Fruit fly (Drosophila melanogaster) whole organism, embryonic: ENCODE measurements around the gene CG6569.

Experiments
- Bdp1 ChIP-seq: fragments of 200-800 bp; sonication (Bioruptor generic); optimal IDR thresholded peaks from 3 replicates; lab custom pipeline; 2016; ENCODE audit warnings: missing biosample characterization, missing genetic modification characterization
- CG10147 ChIP-seq: fragments of 200-800 bp; sonication (Bioruptor generic); optimal IDR thresholded peaks from 2 replicates; lab custom pipeline; 2019; ENCODE audit warnings: missing biosample characterization, mild to moderate bottlenecking, missing genetic modification characterization, moderate library complexity
- CG12071 ChIP-seq: fragments of 200-800 bp; sonication (Bioruptor generic); optimal IDR thresholded peaks from 3 replicates; lab custom pipeline; 2018; ENCODE audit warnings: missing biosample characterization, mild to moderate bottlenecking, missing genetic modification characterization
- CG12744 ChIP-seq: fragments of 200-800 bp; sonication (Bioruptor generic); optimal IDR thresholded peaks from 2 replicates; lab custom pipeline; 2016; ENCODE audit warnings: missing biosample characterization, missing genetic modification characterization
- CG13287 ChIP-seq: fragments of 200-800 bp; sonication (Bioruptor generic); IDR thresholded peaks from 2 replicates; pipeline ENCODE4 v1.3.6; 2022; ENCODE audit warnings: missing biosample characterization, missing genetic modification characterization; ENCODE audit not compliant: partially characterized antibody
- CG13296 ChIP-seq: fragments of 200-800 bp; sonication (Bioruptor generic); optimal IDR thresholded peaks from 3 replicates; lab custom pipeline; 2018; ENCODE audit warnings: missing biosample characterization, mild to moderate bottlenecking, missing genetic modification characterization
- CG15269 ChIP-seq: fragments of 200-800 bp; sonication (Bioruptor generic); optimal IDR thresholded peaks from 2 replicates; lab custom pipeline; 2018; ENCODE audit warnings: missing biosample characterization, mild to moderate bottlenecking, missing genetic modification characterization, moderate library complexity
- CG15479 ChIP-seq: fragments of 200-800 bp; sonication (Bioruptor generic); optimal IDR thresholded peaks from 3 replicates; lab custom pipeline; 2019; ENCODE audit warnings: missing biosample characterization, mild to moderate bottlenecking, missing genetic modification characterization, moderate library complexity
- CG16863 ChIP-seq: fragments of 200-800 bp; sonication (Bioruptor generic); optimal IDR thresholded peaks from 3 replicates; lab custom pipeline; 2016; ENCODE audit warnings: missing biosample characterization, missing genetic modification characterization
- CG17829 ChIP-seq: fragments of 200-800 bp; optimal IDR thresholded peaks from 2 replicates; lab custom pipeline; 2019; ENCODE audit warnings: missing biosample characterization, mild to moderate bottlenecking, missing genetic modification characterization, moderate library complexity
- CG18476 ChIP-seq: fragments of 200-800 bp; sonication (Bioruptor generic); optimal IDR thresholded peaks from 2 replicates; lab custom pipeline; 2016; ENCODE audit warnings: missing biosample characterization, mild to moderate bottlenecking, missing genetic modification characterization
- CG2678 ChIP-seq: fragments of 200-800 bp; sonication (Bioruptor generic); optimal IDR thresholded peaks from 3 replicates; lab custom pipeline; 2019; ENCODE audit warnings: missing biosample characterization, mild to moderate bottlenecking, missing genetic modification characterization, moderate library complexity
- CG3163 ChIP-seq: fragments of 200-800 bp; sonication (Bioruptor generic); optimal IDR thresholded peaks from 3 replicates; lab custom pipeline; 2016; ENCODE audit warnings: missing biosample characterization, missing genetic modification characterization
- CG4617 ChIP-seq: fragments of 200-800 bp; sonication (Bioruptor generic); optimal IDR thresholded peaks from 3 replicates; lab custom pipeline; 2016; ENCODE audit warnings: missing biosample characterization, missing genetic modification characterization, borderline replicate concordance
- CG6689 ChIP-seq: fragments of 200-800 bp; sonication (Bioruptor generic); IDR thresholded peaks from 2 replicates; pipeline ENCODE4 v1.3.6; 2022; ENCODE audit warnings: missing biosample characterization, missing genetic modification characterization
- CG7271 ChIP-seq: fragments of 200-800 bp; sonication (Bioruptor generic); optimal IDR thresholded peaks from 2 replicates; lab custom pipeline; 2018; ENCODE audit warnings: missing biosample characterization, mild to moderate bottlenecking, missing genetic modification characterization, moderate library complexity
- CG7357 ChIP-seq: fragments of 200-800 bp; sonication (Bioruptor generic); IDR thresholded peaks from 3 replicates; pipeline ENCODE4 v1.3.6; 2022; ENCODE audit warnings: missing biosample characterization, missing genetic modification characterization
- CG7556 ChIP-seq: fragments of 200-800 bp; sonication (Bioruptor generic); optimal IDR thresholded peaks from 2 replicates; lab custom pipeline; 2017; ENCODE audit warnings: missing biosample characterization, mild to moderate bottlenecking, missing genetic modification characterization
- CG7745 ChIP-seq: fragments of 200-800 bp; sonication (Bioruptor generic); optimal IDR thresholded peaks from 2 replicates; lab custom pipeline; 2018; ENCODE audit warnings: missing biosample characterization, mild to moderate bottlenecking, missing genetic modification characterization, moderate library complexity
- CG8281 ChIP-seq: fragments of 200-800 bp; sonication (Bioruptor generic); optimal IDR thresholded peaks from 2 replicates; lab custom pipeline; 2018; ENCODE audit warnings: missing biosample characterization, mild to moderate bottlenecking, missing genetic modification characterization, moderate library complexity
- CG8388 ChIP-seq: fragments of 200-800 bp; sonication (Bioruptor generic); optimal IDR thresholded peaks from 2 replicates; lab custom pipeline; 2019; ENCODE audit warnings: missing biosample characterization, mild to moderate bottlenecking, missing genetic modification characterization, moderate library complexity
- CG9437 ChIP-seq: fragments of 200-800 bp; sonication (Bioruptor generic); optimal IDR thresholded peaks from 2 replicates; lab custom pipeline; 2018; ENCODE audit warnings: missing biosample characterization, mild to moderate bottlenecking, missing genetic modification characterization
- CG9932 ChIP-seq: fragments of 200-800 bp; sonication (Bioruptor generic); IDR thresholded peaks from 2 replicates; pipeline ENCODE4 v1.3.6; 2022; ENCODE audit warnings: missing biosample characterization, missing genetic modification characterization
- D19B ChIP-seq: fragments of 200-800 bp; sonication (Bioruptor generic); optimal IDR thresholded peaks from 2 replicates; lab custom pipeline; 2017; ENCODE audit warnings: missing biosample characterization, mild to moderate bottlenecking, missing genetic modification characterization
- H15 ChIP-seq: fragments of 200-800 bp; sonication (Bioruptor generic); IDR thresholded peaks from 3 replicates; pipeline ENCODE4 v1.3.6; 2022; ENCODE audit warnings: missing biosample characterization, missing genetic modification characterization
- Hr51 ChIP-seq, 2 experiments: fragments of 200-800 bp; sonication (Bioruptor generic); optimal IDR thresholded peaks; 2 replicates in 1 of 2; 3 replicates in 1 of 2; lab custom pipeline; 2016 to 2018; ENCODE audit warnings: missing biosample characterization in 2 of 2, missing genetic modification characterization in 2 of 2, mild to moderate bottlenecking in 1 of 2, moderate library complexity in 1 of 2
- MESR4 ChIP-seq: fragments of 200-800 bp; sonication (Bioruptor generic); optimal IDR thresholded peaks from 2 replicates; lab custom pipeline; 2018; ENCODE audit warnings: missing biosample characterization, mild to moderate bottlenecking, missing genetic modification characterization, moderate library complexity
- Oli ChIP-seq: fragments of 200-800 bp; sonication (Bioruptor generic); optimal IDR thresholded peaks from 2 replicates; lab custom pipeline; 2018; ENCODE audit warnings: missing biosample characterization, mild to moderate bottlenecking, missing genetic modification characterization, moderate library complexity
- Sin3A ChIP-seq: fragments of >200 bp; optimal IDR thresholded peaks from 2 replicates; lab custom pipeline; 2018
- ash1 ChIP-seq: fragments of 200-800 bp; sonication (Bioruptor generic); optimal IDR thresholded peaks from 2 replicates; lab custom pipeline; 2018; ENCODE audit warnings: missing biosample characterization, mild to moderate bottlenecking, missing genetic modification characterization
- bsh ChIP-seq, 2 experiments: fragments of 200-800 bp; sonication (Bioruptor generic); optimal IDR thresholded peaks; 2 replicates each; lab custom pipeline; 2017 to 2018; ENCODE audit warnings: mild to moderate bottlenecking in 2 of 2, missing biosample characterization in 2 of 2, missing genetic modification characterization in 2 of 2, moderate library complexity in 1 of 2
- cas ChIP-seq: fragments of 200-800 bp; sonication (Bioruptor generic); IDR thresholded peaks from 2 replicates; pipeline ENCODE4 v1.3.6; 2022; ENCODE audit warnings: missing biosample characterization, missing genetic modification characterization
- chif ChIP-seq, 2 experiments: fragments of 200-800 bp; sonication (Bioruptor generic); optimal IDR thresholded peaks; 3 replicates each; lab custom pipeline; 2016; ENCODE audit warnings: missing biosample characterization in 2 of 2, missing genetic modification characterization in 2 of 2
- dpn ChIP-seq, 2 experiments: fragments of 200-800 bp; sonication (Bioruptor generic); optimal IDR thresholded peaks; 3 replicates each; lab custom pipeline; 2016; ENCODE audit warnings: missing biosample characterization in 2 of 2, missing genetic modification characterization in 2 of 2
- eve ChIP-seq, 2 experiments: fragments of >200 bp; optimal IDR thresholded peaks; 2 replicates each; lab custom pipeline; 2017; ENCODE audit warnings: missing biosample characterization in 2 of 2, missing genetic modification characterization in 2 of 2
- insv ChIP-seq, 2 experiments: fragments of 200-800 bp; sonication (Bioruptor generic); optimal IDR thresholded peaks; 3 replicates each; lab custom pipeline; 2016 to 2018; ENCODE audit warnings: missing biosample characterization in 2 of 2, missing genetic modification characterization in 2 of 2
- klu ChIP-seq: fragments of 200-800 bp; sonication (Bioruptor generic); IDR thresholded peaks from 2 replicates; pipeline ENCODE4 v1.3.6; 2022; ENCODE audit warnings: missing biosample characterization, missing genetic modification characterization
- nmo ChIP-seq: fragments of 200-800 bp; sonication (Bioruptor generic); optimal IDR thresholded peaks from 2 replicates; lab custom pipeline; 2018; ENCODE audit warnings: missing biosample characterization, mild to moderate bottlenecking, missing genetic modification characterization, moderate library complexity
- pan ChIP-seq, 4 experiments: fragments of >200 bp in 3 of 4; fragments of 200-800 bp in 1 of 4; sonication (Bioruptor generic) in 1 of 4; optimal IDR thresholded peaks in 3 of 4; IDR thresholded peaks in 1 of 4; 2 replicates each; pipeline versions ENCODE4 v1.3.6 to Lab custom; 2017 to 2022; ENCODE audit warnings: missing biosample characterization in 2 of 4, missing genetic modification characterization in 2 of 4, mixed read lengths in 1 of 4
- pzg ChIP-seq: fragments of 200-800 bp; sonication (Bioruptor generic); optimal IDR thresholded peaks from 3 replicates; lab custom pipeline; 2018; ENCODE audit warnings: missing biosample characterization, mild to moderate bottlenecking, missing genetic modification characterization, moderate library complexity
- run ChIP-seq: fragments of 200-800 bp; sonication (Bioruptor generic); optimal IDR thresholded peaks from 3 replicates; lab custom pipeline; 2018; ENCODE audit warnings: missing biosample characterization, mild to moderate bottlenecking, missing genetic modification characterization
- salm ChIP-seq: fragments of 200-800 bp; sonication (Bioruptor generic); optimal IDR thresholded peaks from 2 replicates; lab custom pipeline; 2018; ENCODE audit warnings: missing biosample characterization, mild to moderate bottlenecking, missing genetic modification characterization
- seq ChIP-seq: fragments of 200-800 bp; sonication (Bioruptor generic); IDR thresholded peaks from 2 replicates; pipeline ENCODE4 v1.3.6; 2022; ENCODE audit warnings: missing biosample characterization, missing genetic modification characterization
- slou ChIP-seq: fragments of 200-800 bp; sonication (Bioruptor generic); optimal IDR thresholded peaks from 3 replicates; lab custom pipeline; 2016; ENCODE audit warnings: missing biosample characterization, missing genetic modification characterization
- sr ChIP-seq: fragments of 200-800 bp; sonication (Bioruptor generic); IDR thresholded peaks from 3 replicates; pipeline ENCODE4 v1.3.6; 2022; ENCODE audit warnings: missing biosample characterization, missing genetic modification characterization
- wek ChIP-seq: fragments of 200-800 bp; sonication (Bioruptor generic); optimal IDR thresholded peaks from 3 replicates; lab custom pipeline; 2018; ENCODE audit warnings: missing biosample characterization, mild to moderate bottlenecking, missing genetic modification characterization, moderate library complexity
- zen ChIP-seq: fragments of 200-800 bp; sonication (Bioruptor generic); optimal IDR thresholded peaks from 3 replicates; lab custom pipeline; 2018; ENCODE audit warnings: missing biosample characterization, mild to moderate bottlenecking, missing genetic modification characterization, moderate library complexity

CG6569 gene

DNA sequence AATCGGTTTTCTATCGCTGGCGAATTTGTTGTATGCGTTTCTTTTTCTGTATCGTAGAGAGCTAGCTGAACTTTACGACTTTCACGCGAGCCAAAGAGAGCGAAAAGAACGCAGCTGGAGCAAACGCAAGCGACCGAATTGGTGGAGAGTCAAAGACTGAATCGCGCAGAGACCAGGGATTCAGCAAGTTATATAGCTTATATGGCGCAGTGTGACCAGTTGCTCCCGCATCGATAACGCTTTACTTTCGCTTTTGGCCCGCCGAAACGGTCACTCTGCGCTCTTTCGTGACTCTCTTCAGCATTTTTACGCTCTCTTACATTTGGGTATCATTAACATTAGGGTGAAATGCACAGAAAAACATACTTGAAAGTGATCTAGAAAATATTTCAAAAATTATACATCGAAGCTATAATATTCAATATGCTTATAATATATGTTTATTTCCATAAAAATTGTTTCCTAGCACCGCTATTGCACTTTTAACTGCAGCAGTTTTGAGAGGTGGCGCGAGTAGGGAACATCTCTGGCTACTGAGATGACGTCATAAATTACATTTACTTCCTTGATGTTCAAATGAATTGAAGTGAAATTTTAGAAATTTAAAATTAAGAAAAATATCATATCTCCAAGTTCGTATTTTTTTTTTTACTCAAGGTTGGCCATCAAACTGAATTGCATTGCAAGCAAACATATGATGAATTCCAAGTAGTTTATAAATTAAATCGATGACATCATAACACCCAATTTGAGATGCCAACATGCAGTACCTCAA is 11.4 kb downstream of the CG6569 start, which contains the start of gene glec (continued):
- TF ChIP-seq CG9437 = peak; percentile 25
- no peak for TF ChIP-seq CG12744 (GFP tag; lab: Kevin White, UChicago)
- peak; percentile 16 for TF ChIP-seq CG8388 (GFP tag; lab: Kevin White, UChicago)
- TF ChIP-seq Oli (tag; lab: Kevin White, UChicago) = peak; percentile 43
- TF ChIP-seq CG16863 (GFP tag; lab: Kevin White, UChicago) = no peak
- TF ChIP-seq Sin3A (lab: Kevin White, UChicago) = no peak
- no peak for TF ChIP-seq Bdp1 (GFP tag; lab: Kevin White, UChicago)
- TF ChIP-seq CG15479 (GFP tag; lab: Kevin White, UChicago) = no peak
- no peak for TF ChIP-seq CG7745 (tag; lab: Kevin White, UChicago)
- peak; percentile 50 for TF ChIP-seq CG7556 (GFP tag; lab: Kevin White, UChicago)
- peak; percentile 18 for TF ChIP-seq salm (tag; lab: Kevin White, UChicago)
- no peak for TF ChIP-seq CG10147 (GFP tag; lab: Kevin White, UChicago)
- TF ChIP-seq seq (GFP tag; lab: Robert Waterston, UW) = peak; percentile 50; the same call in 1 of the 2 replicates
- no peak for TF ChIP-seq slou (GFP tag; lab: Kevin White, UChicago)
- peak; percentile 21 for TF ChIP-seq wek
- TF ChIP-seq dpn (GFP tag; optimal IDR thresholded peaks at IDR 0.05; lab: Kevin White, UChicago) = peak; percentile 19 to 31
- peak; percentile 70 for TF ChIP-seq pzg (GFP tag; lab: Kevin White, UChicago)
- peak; percentile 99 for TF ChIP-seq CG6689 (GFP tag; lab: Robert Waterston, UW)
- no peak for TF ChIP-seq CG4617 (GFP tag; lab: Kevin White, UChicago)
- peak; percentile 5 for TF ChIP-seq zen (tag; lab: Kevin White, UChicago)
- peak; percentile 45 for TF ChIP-seq nmo
- TF ChIP-seq MESR4 = peak; percentile 22
- no peak for TF ChIP-seq CG2678 (tag; lab: Kevin White, UChicago)
- TF ChIP-seq CG3163 (GFP tag; lab: Kevin White, UChicago) = peak; percentile 100
- TF ChIP-seq run (tag; lab: Kevin White, UChicago) = no peak
- TF ChIP-seq Hr51 (GFP tag; optimal IDR thresholded peaks at IDR 0.05; lab: Kevin White, UChicago) = peak in 1 of 2 experiments; percentile 58
- TF ChIP-seq CG15269 = no peak
- TF ChIP-seq cas = no peak; the same call in 1 of the 2 replicates
- TF ChIP-seq insv (GFP tag; optimal IDR thresholded peaks at IDR 0.05; lab: Kevin White, UChicago) = peak in 1 of 2 experiments; percentile 41
- peak; percentile 61; the same call in 1 of the 2 replicates for TF ChIP-seq CG13287 (GFP tag; lab: Robert Waterston, UW)
- peak; percentile 43 for TF ChIP-seq CG13296 (GFP tag; lab: Kevin White, UChicago)
- TF ChIP-seq chif (GFP tag; optimal IDR thresholded peaks at IDR 0.05; lab: Kevin White, UChicago) = no peak
- peak; percentile 56; the same call in 2 of the 3 replicates for TF ChIP-seq sr (GFP tag; lab: Robert Waterston, UW)
- no peak for TF ChIP-seq CG18476 (GFP tag; lab: Kevin White, UChicago)
- peak; percentile 27; the same call in 1 of the 2 replicates for TF ChIP-seq CG9932 (GFP tag; lab: Robert Waterston, UW)
- no peak for TF ChIP-seq D19B (GFP tag; lab: Kevin White, UChicago)
- TF ChIP-seq H15 = no peak
- no peak for TF ChIP-seq CG8281
- TF ChIP-seq eve (GFP tag; optimal IDR thresholded peaks at IDR 0.05; lab: Kevin White, UChicago) = peak in 1 of 2 experiments; percentile 93
- TF ChIP-seq CG17829 (tag; lab: Kevin White, UChicago) = peak; percentile 29
- TF ChIP-seq pan (optimal IDR thresholded peaks at IDR 0.05; lab: Kevin White, UChicago) = no peak
- peak in 1 of 2 experiments; percentile 59 for TF ChIP-seq pan (GFP tag; optimal IDR thresholded peaks at IDR 0.05 in 1 of 2, IDR thresholded peaks at IDR 0.05 in 1 of 2)
- no peak for TF ChIP-seq klu
- no peak for TF ChIP-seq CG7357 (GFP tag; lab: Robert Waterston, UW)
- peak; percentile 86 for TF ChIP-seq ash1 (GFP tag; lab: Kevin White, UChicago)
- peak in 1 of 2 experiments; percentile 8 for TF ChIP-seq bsh (GFP tag; optimal IDR thresholded peaks at IDR 0.05; lab: Kevin White, UChicago)
- TF ChIP-seq CG7271 (tag; lab: Kevin White, UChicago) = no peak
- peak; percentile 53 for TF ChIP-seq CG12071 (GFP tag; lab: Kevin White, UChicago)
